Worm (Caenorhabditis elegans): ENCODE results near the gene C14E2.5.
A peak's percentile ranks its signal among the peaks of the same experiment; 100 is the strongest.

Gene C14E2.5

DNA sequence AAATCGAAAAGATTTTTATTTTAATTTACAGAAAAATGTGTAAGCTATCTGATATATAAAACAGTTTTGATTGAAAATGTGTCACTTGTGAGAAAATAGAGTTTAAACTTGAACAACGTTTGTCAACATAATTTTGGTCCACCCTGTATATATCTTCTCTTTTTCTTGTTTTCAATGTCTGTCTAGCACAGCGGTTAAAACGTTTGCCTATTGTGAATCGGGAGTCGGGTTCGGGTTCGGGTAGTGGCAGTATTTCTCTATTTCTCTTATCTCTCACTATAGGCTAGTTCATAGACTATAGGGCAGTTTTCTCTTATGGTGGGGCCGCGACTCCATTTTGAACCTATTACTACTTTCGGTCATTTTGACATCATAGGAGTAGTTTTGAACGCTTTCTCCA is 34.0 kb downstream of the C14E2.5 start:
- TF ChIP-seq die-1 (tag; optimal IDR thresholded peaks at IDR 0.05) (no peak), B0261.1 (tag; optimal IDR thresholded peaks at IDR 0.05) (peak; percentile 25), attf-6 (GFP tag; IDR thresholded peaks at IDR 0.05) (no peak), rpc-1 (optimal IDR thresholded peaks at IDR 0.05) (peak; percentile 43), rpc-1 (tag; optimal IDR thresholded peaks at IDR 0.05) (peak; percentile 72), tbp1 (GFP tag; optimal IDR thresholded peaks at IDR 0.05) (peak; percentile 68), dox-1 (GFP tag; IDR thresholded peaks at IDR 0.05) (no peak)

DNA sequence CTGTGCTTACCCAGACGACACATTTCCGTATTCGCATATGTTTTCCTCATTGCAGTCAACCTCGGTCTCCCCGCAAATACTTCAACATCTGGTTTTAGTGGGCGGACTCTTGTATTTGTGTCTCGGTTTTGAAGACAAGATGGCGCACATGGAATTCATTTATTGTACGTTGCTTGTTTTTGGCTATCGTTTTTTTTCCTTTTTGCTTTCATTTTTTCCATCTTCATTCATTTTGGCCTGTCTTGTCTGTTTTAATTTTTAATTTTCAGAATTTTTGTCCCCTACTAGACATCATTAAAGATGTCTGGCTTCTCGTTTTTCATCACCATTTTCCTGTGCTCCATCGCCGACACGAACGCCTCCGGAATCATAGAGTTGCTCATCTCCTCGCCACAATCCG is 38.5 kb downstream of the C14E2.5 start, which contains the start of gene arg-1:
Gene arg-1, plus strand, starts transcription at position 301 of the 400 bp plus-strand sequence.
- TF ChIP-seq dpl-1 (GFP tag; optimal IDR thresholded peaks at IDR 0.05) (no peak), lsy-27 (tag; optimal IDR thresholded peaks at IDR 0.05; ENCODE audit: borderline replicate concordance, insufficient read depth) (no peak), snpc-4 (GFP tag; optimal IDR thresholded peaks at IDR 0.05) (no peak), snpc-4 (tag; optimal IDR thresholded peaks at IDR 0.05) (no peak), madf-8 (GFP tag; conservative IDR thresholded peaks at IDR 0.05) (no peak), Y95B8A.8 (GFP tag; IDR thresholded peaks at IDR 0.05) (no peak), Y56A3A.18 (GFP tag; IDR thresholded peaks at IDR 0.05) (no peak), B0336.3 (GFP tag; IDR thresholded peaks at IDR 0.05) (no peak), F49E8.2 (tag; optimal IDR thresholded peaks at IDR 0.05; ENCODE audit: insufficient read depth) (no peak), mcd-1 (GFP tag; IDR thresholded peaks at IDR 0.05) (no peak), nhr-80 (tag; optimal IDR thresholded peaks at IDR 0.05) (no peak), F57C9.4 (tag; optimal IDR thresholded peaks at IDR 0.05) (no peak), pha-4 (tag; optimal IDR thresholded peaks at IDR 0.05) (no peak), zfh-2 (GFP tag; conservative IDR thresholded peaks at IDR 0.05) (no peak), hsf-1 (GFP tag; IDR thresholded peaks at IDR 0.05) (no peak), B0035.1 (tag; optimal IDR thresholded peaks at IDR 0.05) (no peak), F22D6.2 (tag; optimal IDR thresholded peaks at IDR 0.05) (no peak), nhr-90 (tag; optimal IDR thresholded peaks at IDR 0.05) (no peak), F10E7.11 (tag; optimal IDR thresholded peaks at IDR 0.05) (no peak)

DNA sequence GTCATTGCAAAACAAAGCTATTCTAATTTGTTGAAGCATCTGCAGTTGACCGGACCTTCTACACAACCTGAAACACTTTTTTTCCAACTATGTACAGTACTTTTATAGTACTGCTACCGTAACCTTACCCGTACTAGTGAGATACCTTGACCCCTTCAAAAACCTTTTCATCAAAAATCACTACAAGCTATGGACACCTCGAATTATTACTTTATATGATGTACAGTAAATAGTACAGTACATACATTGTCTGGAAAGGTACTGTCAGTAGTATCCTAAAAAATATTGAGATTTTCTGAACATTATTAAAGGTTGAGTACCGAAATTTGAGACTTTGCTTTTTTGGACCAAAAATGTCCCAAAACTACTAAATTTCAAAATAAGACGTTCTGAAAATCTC is 39.4 kb downstream of the C14E2.5 start:
- TF ChIP-seq lin-35 (GFP tag; optimal IDR thresholded peaks at IDR 0.05) (no peak), chd-7 (tag; optimal IDR thresholded peaks at IDR 0.05) (no peak), ztf-26 (tag; optimal IDR thresholded peaks at IDR 0.05) (no peak), ets-4 (GFP tag; optimal IDR thresholded peaks at IDR 0.05) (no peak), madf-10 (tag; optimal IDR thresholded peaks at IDR 0.05) (no peak), hlh-12 (tag; optimal IDR thresholded peaks at IDR 0.05) (no peak), athp-1 (tag; optimal IDR thresholded peaks at IDR 0.05) (no peak), dpff-1 (tag; optimal IDR thresholded peaks at IDR 0.05) (no peak)

DNA sequence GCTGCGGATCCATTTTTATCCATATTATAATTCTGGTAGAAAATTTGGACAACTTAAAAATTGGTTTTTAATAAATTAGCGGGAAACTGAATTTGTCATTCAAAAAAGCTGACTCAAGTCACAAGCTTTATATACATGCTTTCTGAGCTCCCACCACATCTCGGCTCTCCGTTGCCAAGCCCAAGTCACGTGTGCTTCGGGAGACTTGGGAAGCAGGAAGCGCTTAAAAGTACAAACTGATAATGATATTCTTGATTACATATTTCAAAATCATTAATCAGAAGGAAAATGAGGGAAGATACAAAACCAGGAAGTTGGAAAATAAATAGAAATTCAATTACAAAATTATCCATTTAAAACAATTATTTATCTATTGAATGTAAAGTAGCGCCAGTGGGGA is 47.2 kb downstream of the C14E2.5 start, which contains the start of gene elc-2:
Gene elc-2, minus strand, starts transcription at position 101 of the 400 bp plus-strand sequence.
- TF ChIP-seq attf-3 (GFP tag; conservative IDR thresholded peaks at IDR 0.05) (no peak), cebp-2 (GFP tag; IDR thresholded peaks at IDR 0.05) (no peak), madf-3 (GFP tag; IDR thresholded peaks at IDR 0.05) (no peak), ccch-3 (GFP tag; optimal IDR thresholded peaks at IDR 0.05) (no peak), egrh-3 (GFP tag; IDR thresholded peaks at IDR 0.05) (no peak), nhr-120 (GFP tag; IDR thresholded peaks at IDR 0.05) (no peak), C06A6.2 (GFP tag; conservative IDR thresholded peaks at IDR 0.05) (no peak), ceh-58 (GFP tag; IDR thresholded peaks at IDR 0.05) (no peak), madf-6 (GFP tag; IDR thresholded peaks at IDR 0.05) (no peak), xnd-1 (tag; optimal IDR thresholded peaks at IDR 0.05) (no peak)

Measured in whole organism, young adult.